Worm (Caenorhabditis elegans) whole organism, L4 larva: Measurements from ENCODE around the gene F57A10.2.

Experiments
- aly-2 ChIP-seq: sonication (generic microtip); optimal IDR thresholded peaks from 2 replicates; lab custom pipeline; 2018; ENCODE audit warnings: missing biosample characterization, missing genetic modification characterization
- dpl-1 ChIP-seq: fragments of 150-350 bp; optimal IDR thresholded peaks from 2 replicates; lab custom pipeline; 2014; ENCODE audit warnings: missing biosample characterization, missing genetic modification reagents, missing genetic modification characterization
- hlh-11 ChIP-seq: fragments of 200-800 bp; sonication (Bioruptor generic); optimal IDR thresholded peaks from 2 replicates; lab custom pipeline; 2018; ENCODE audit warnings: mild to moderate bottlenecking, missing genetic modification characterization, missing compliant biosample characterization
- hmg-1.1 ChIP-seq: fragments of 200-800 bp; sonication (Bioruptor generic); IDR thresholded peaks from 2 replicates; pipeline ENCODE4 v1.3.6; 2022; ENCODE audit warnings: missing genetic modification reagents, missing genetic modification characterization, missing compliant biosample characterization
- lin-13 ChIP-seq: fragments of 150-350 bp; optimal IDR thresholded peaks from 2 replicates; lab custom pipeline; 2014; ENCODE audit warnings: missing biosample characterization, missing genetic modification reagents, missing genetic modification characterization
- lin-38 ChIP-seq: fragments of 200-800 bp; sonication (Bioruptor generic); IDR thresholded peaks from 2 replicates; pipeline ENCODE4 v1.3.6; 2022; ENCODE audit warnings: missing genetic modification reagents, missing genetic modification characterization, missing compliant biosample characterization
- nhr-77 ChIP-seq: fragments of 150-350 bp; optimal IDR thresholded peaks from 2 replicates; lab custom pipeline; 2014; ENCODE audit warnings: missing biosample characterization, missing genetic modification characterization
- rbr-2 ChIP-seq: sonication (generic microtip); optimal IDR thresholded peaks from 2 replicates; lab custom pipeline; 2016; ENCODE audit warnings: missing genotype, missing genetic modification characterization, missing compliant biosample characterization
- sdz-12 ChIP-seq: fragments of 200-800 bp; sonication (Bioruptor generic); optimal IDR thresholded peaks from 2 replicates; lab custom pipeline; 2018; ENCODE audit warnings: mild to moderate bottlenecking, missing genetic modification characterization, missing compliant biosample characterization
- snpc-4 ChIP-seq: fragments of 150-350 bp; optimal IDR thresholded peaks from 2 replicates; lab custom pipeline; 2014; ENCODE audit warnings: missing biosample characterization, missing genetic modification characterization
- tra-1 ChIP-seq: fragments of 200-800 bp; sonication (Bioruptor generic); IDR thresholded peaks from 2 replicates; pipeline ENCODE4 v1.3.6; 2022; ENCODE audit warnings: missing genetic modification reagents, missing genetic modification characterization, missing compliant biosample characterization
- unc-62 ChIP-seq, 3 experiments: fragments of 150-350 bp in 1 of 3; sonication (generic microtip); optimal IDR thresholded peaks in 2 of 3; peaks in 1 of 3; 1 replicate in 1 of 3; 2 replicates in 2 of 3; lab custom pipeline; 2014 to 2017; ENCODE audit warnings: missing biosample characterization in 3 of 3, missing genetic modification characterization in 3 of 3, missing genetic modification reagents in 3 of 3, missing genotype in 1 of 3
- vab-7 ChIP-seq: fragments of 200-800 bp; sonication (Bioruptor generic); IDR thresholded peaks from 2 replicates; pipeline ENCODE4 v1.3.6; 2022; ENCODE audit warnings: missing genetic modification reagents, missing genetic modification characterization, missing compliant biosample characterization

DNA sequence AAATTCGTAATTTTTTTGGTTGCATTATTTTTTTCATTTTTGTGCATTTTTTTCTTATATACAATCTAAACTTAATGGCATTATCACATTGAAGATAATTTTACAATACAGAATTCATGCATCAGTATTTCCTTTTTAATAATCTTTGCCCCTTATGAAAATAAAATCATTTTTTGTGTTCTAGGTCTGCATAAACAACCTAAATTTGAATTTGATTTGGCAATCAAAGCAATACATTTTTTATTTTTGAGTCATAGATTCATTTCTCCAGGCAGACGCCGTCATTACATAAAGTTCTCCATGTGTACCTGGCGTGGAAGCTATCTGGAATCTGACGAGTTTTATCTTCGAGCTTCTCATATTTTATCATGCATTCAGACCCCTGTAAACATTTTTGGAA lies 44.5 kb upstream of the F57A10.2 start, which contains the start of gene srh-140:
- TF ChIP-seq nhr-77 (tag; lab: Kevin White, UChicago) (no peak), lin-13 (GFP tag; lab: Kevin White, UChicago) (no peak), unc-62 (GFP tag; optimal IDR thresholded peaks at IDR 0.05 in 1 of 2; lab: Kevin White, UChicago) (no peak), unc-62 (tag; optimal IDR thresholded peaks at IDR 0.05; lab: Kevin White, UChicago) (no peak), dpl-1 (no peak), vab-7 (GFP tag; lab: Robert Waterston, UW) (no peak), lin-38 (GFP tag; lab: Robert Waterston, UW) (no peak), tra-1 (GFP tag; lab: Robert Waterston, UW) (no peak), rbr-2 (tag; lab: Kevin White, UChicago) (no peak), aly-2 (no peak), hmg-1.1 (GFP tag; lab: Robert Waterston, UW) (no peak), snpc-4 (tag; lab: Kevin White, UChicago) (no peak), sdz-12 (GFP tag; lab: Kevin White, UChicago) (no peak), hlh-11 (tag; lab: Kevin White, UChicago) (no peak)
